Worm (Caenorhabditis elegans): ENCODE measurements around the gene pgp-5.

DNA sequence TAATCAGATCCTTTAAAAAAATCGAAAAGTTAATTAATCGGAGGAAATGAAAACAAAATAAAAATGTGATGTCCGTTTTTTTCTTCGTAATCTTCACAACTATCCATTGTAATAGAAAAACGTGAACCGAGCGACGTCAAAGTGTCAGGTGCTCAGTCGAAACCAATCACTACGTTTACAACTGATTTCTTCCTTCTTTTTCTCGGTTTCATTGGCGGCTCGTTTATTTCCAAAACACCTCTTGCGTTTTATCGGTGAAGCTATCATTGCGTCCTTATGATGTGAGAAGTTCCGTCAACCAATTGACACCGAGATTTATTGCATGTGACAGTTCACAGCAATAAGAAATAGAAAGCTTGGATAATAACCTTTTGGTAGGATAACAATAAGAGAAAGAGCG, 5.8 kb downstream of the pgp-5 start:
- TF ChIP-seq ceh-62 (tag; optimal IDR thresholded peaks at IDR 0.05), result no peak
- no peak for TF ChIP-seq lsy-2 (tag; optimal IDR thresholded peaks at IDR 0.05)
- no peak for TF ChIP-seq unc-62 (GFP tag; optimal IDR thresholded peaks at IDR 0.05 in 1 of 2)
- TF ChIP-seq unc-62 (tag; optimal IDR thresholded peaks at IDR 0.05), result no peak
- no peak for TF ChIP-seq madf-5 (GFP tag; IDR thresholded peaks at IDR 0.05)
- TF ChIP-seq nhr-48 (tag; optimal IDR thresholded peaks at IDR 0.05), result no peak
- no peak for TF ChIP-seq daf-19 (GFP tag; conservative IDR thresholded peaks at IDR 0.05)
- no peak for TF ChIP-seq pha-4 (GFP tag; IDR thresholded peaks at IDR 0.05)
- no peak for TF ChIP-seq pha-4 (tag; optimal IDR thresholded peaks at IDR 0.05)

Measured in whole organism, L4 larva.